Worm (Caenorhabditis elegans): Measurements from ENCODE around the gene F21A3.4.
A peak's percentile ranks its signal among the peaks of the same experiment; 100 is the strongest.

Gene F21A3.4

DNA sequence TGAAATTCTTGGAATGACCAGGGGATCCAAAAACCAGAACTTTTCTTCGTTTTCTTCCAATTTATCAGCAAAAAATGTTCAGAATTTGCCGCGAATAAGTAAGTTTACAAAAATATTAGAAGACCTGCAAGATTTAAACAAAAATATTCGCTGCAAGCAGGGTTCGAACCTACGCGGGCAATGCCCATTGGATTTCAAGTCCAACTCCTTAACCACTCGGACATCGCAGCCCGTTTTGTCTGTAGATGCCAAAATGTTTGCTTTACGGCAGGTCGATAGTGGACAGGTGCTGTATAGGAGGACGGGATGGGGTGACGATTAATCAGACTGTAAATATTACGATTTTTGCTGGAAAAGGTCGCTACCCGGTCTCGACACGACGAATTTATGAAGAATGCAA lies 11.3 kb downstream of the F21A3.4 start (continued):
- TF ChIP-seq spr-3 (GFP tag; optimal IDR thresholded peaks at IDR 0.05) (peak; percentile 13), nhr-28 (tag; optimal IDR thresholded peaks at IDR 0.05) (no peak)

DNA sequence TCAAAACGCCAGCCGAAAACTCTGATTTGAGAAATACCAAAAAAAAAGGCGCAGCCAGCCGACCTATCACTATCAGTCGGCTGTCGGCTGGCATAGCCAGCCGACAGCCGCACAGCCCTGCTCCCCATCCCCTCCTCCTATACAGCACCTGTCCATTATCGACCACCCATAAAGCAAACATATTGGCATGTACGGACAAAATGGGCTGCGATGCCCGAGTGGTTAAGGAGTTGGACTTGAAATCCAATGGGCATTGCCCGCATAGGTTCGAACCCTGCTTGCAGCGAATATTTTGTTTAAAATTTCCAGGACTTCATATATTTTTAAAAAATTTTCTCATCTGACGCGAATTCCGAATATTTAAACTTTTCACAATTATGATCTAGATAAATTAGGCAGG lies 14.0 kb downstream of the F21A3.4 start:
- TF ChIP-seq jun-1 (tag; optimal IDR thresholded peaks at IDR 0.05) = no peak
- 0 out of 2 replicates have a peak, but pooled peaks have one; percentile 10 for TF ChIP-seq set-16 (GFP tag; IDR thresholded peaks at IDR 0.05)
- 0 out of 2 replicates have a peak, but pooled peaks have one; percentile 14 for TF ChIP-seq egl-43 (GFP tag; IDR thresholded peaks at IDR 0.05)

DNA sequence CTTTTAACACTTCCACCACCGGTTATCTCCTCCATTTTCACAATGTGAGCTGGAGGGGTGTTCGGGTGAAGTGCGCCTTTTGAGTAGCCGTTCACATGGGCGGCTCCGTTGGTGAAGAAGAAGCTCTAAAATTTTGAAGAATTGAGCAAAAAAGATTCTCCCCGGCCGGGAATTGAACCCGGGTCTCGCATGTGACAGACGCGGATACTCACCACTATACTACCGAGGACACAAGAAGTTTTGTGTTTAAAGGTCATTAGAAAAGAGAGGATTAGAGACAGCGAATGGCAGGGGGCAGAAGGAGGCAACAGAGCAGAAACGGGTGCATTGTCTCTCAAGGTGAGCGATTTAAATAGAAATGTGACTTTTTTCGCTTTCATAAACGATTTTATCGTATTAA lies 15.2 kb downstream of the F21A3.4 start:
- peak in 1 of 2 experiments; percentile 55 for TF ChIP-seq mdl-1 (tag; optimal IDR thresholded peaks at IDR 0.05)
- TF ChIP-seq lir-3 (tag; optimal IDR thresholded peaks at IDR 0.05) = peak; percentile 47
- TF ChIP-seq nhr-41 (GFP tag; IDR thresholded peaks at IDR 0.05) = peak; percentile 71; the same call in 1 of the 2 replicates
- no peak for TF ChIP-seq mxl-2 (GFP tag; conservative IDR thresholded peaks at IDR 0.05)
- peak; percentile 45 for TF ChIP-seq rbr-2 (tag; optimal IDR thresholded peaks at IDR 0.05)
- no peak for TF ChIP-seq zfp-2 (tag; optimal IDR thresholded peaks at IDR 0.05)
- TF ChIP-seq cey-2 (tag; optimal IDR thresholded peaks at IDR 0.05; ENCODE audit: borderline replicate concordance, insufficient read depth) = no peak
- peak; percentile 2 for TF ChIP-seq F49E8.2 (tag; optimal IDR thresholded peaks at IDR 0.05; ENCODE audit: borderline replicate concordance)
- TF ChIP-seq mdt-29 (GFP tag; IDR thresholded peaks at IDR 0.05) = peak; percentile 76
- TF ChIP-seq madf-5 (GFP tag; IDR thresholded peaks at IDR 0.05) = peak; percentile 51 to 73; a peak in 1 of 4 replicates
- TF ChIP-seq nhr-77 (tag; optimal IDR thresholded peaks at IDR 0.05) = peak; percentile 26
- peak; percentile 25 for TF ChIP-seq nhr-6 (tag; optimal IDR thresholded peaks at IDR 0.05)
- TF ChIP-seq F10B5.3 (tag; optimal IDR thresholded peaks at IDR 0.05) = no peak
- 0 out of 2 replicates have a peak, but pooled peaks have one; percentile 32 for TF ChIP-seq dmd-9 (GFP tag; IDR thresholded peaks at IDR 0.05)
- TF ChIP-seq tag-97 (GFP tag; IDR thresholded peaks at IDR 0.05) = no peak
- TF ChIP-seq skn-1 (tag; optimal IDR thresholded peaks at IDR 0.05) = no peak
- peak; percentile 46 for TF ChIP-seq spr-1 (tag; optimal IDR thresholded peaks at IDR 0.05)
- TF ChIP-seq Y105C5A.15 (GFP tag; IDR thresholded peaks at IDR 0.05) = peak; percentile 63; the same call in 1 of the 2 replicates
- peak; percentile 60 for TF ChIP-seq php-3 (GFP tag; IDR thresholded peaks at IDR 0.05)
- TF ChIP-seq hmg-1.1 (GFP tag; IDR thresholded peaks at IDR 0.05) = peak; percentile 79
- no peak for TF ChIP-seq attf-4 (tag; optimal IDR thresholded peaks at IDR 0.05)
- TF ChIP-seq unc-39 (tag; optimal IDR thresholded peaks at IDR 0.05) = no peak
- TF ChIP-seq mes-2 (tag; optimal IDR thresholded peaks at IDR 0.05; ENCODE audit: poor library complexity, severe bottlenecking) = peak; percentile 52
- TF ChIP-seq hlh-30 (tag; optimal IDR thresholded peaks at IDR 0.05; ENCODE audit: insufficient read depth) = peak; percentile 90
- TF ChIP-seq aly-2 (tag; optimal IDR thresholded peaks at IDR 0.05) = no peak
- TF ChIP-seq unc-62 (GFP tag; optimal IDR thresholded peaks at IDR 0.05 in 1 of 2) = no peak
- TF ChIP-seq unc-62 (tag; optimal IDR thresholded peaks at IDR 0.05) = no peak
- 0 out of 2 replicates have a peak, but pooled peaks have one; percentile 54 for TF ChIP-seq F44E2.7 (GFP tag; IDR thresholded peaks at IDR 0.05)
- TF ChIP-seq Y48G9A.11 (GFP tag; IDR thresholded peaks at IDR 0.05) = peak; percentile 47; the same call in 1 of the 2 replicates
- TF ChIP-seq nhr-48 (tag; optimal IDR thresholded peaks at IDR 0.05) = peak; percentile 25
- TF ChIP-seq ztf-7 (tag; optimal IDR thresholded peaks at IDR 0.05) = no peak
- peak; percentile 67 for TF ChIP-seq mep-1 (tag; optimal IDR thresholded peaks at IDR 0.05)
- no peak for TF ChIP-seq ama-1 (optimal IDR thresholded peaks at IDR 0.05)
- no peak for TF ChIP-seq dve-1 (tag; optimal IDR thresholded peaks at IDR 0.05; ENCODE audit: insufficient read depth)
- peak; percentile 95 for TF ChIP-seq egl-43 (GFP tag; IDR thresholded peaks at IDR 0.05)
- TF ChIP-seq dpl-1 (GFP tag; optimal IDR thresholded peaks at IDR 0.05) = peak; percentile 10
- TF ChIP-seq snpc-1.2 (GFP tag; IDR thresholded peaks at IDR 0.05) = peak; percentile 66; the same call in 1 of the 2 replicates
- peak; percentile 47 for TF ChIP-seq lin-13 (GFP tag; optimal IDR thresholded peaks at IDR 0.05)
- TF ChIP-seq nhr-76 (tag; optimal IDR thresholded peaks at IDR 0.05) = no peak
- peak; percentile 41; the same call in 1 of the 2 replicates for TF ChIP-seq zip-11 (GFP tag; IDR thresholded peaks at IDR 0.05)
- no peak for TF ChIP-seq gei-8 (GFP tag; optimal IDR thresholded peaks at IDR 0.05)
- peak; percentile 63 for TF ChIP-seq duxl-1 (tag; optimal IDR thresholded peaks at IDR 0.05; ENCODE audit: poor library complexity)
- TF ChIP-seq F37D6.2 (tag; optimal IDR thresholded peaks at IDR 0.05) = no peak
